Worm (Caenorhabditis elegans): ENCODE results near the gene str-233.
A peak's percentile ranks its signal among the peaks of the same experiment; 100 is the strongest.

The str-233 gene

ce11 chrV:16020042-16020441 is 10.6 kb upstream of the str-233 start, which contains the start of gene srx-44:
Gene srx-44 (plus strand): TSS chrV:16020342.
- TF ChIP-seq Y75B8A.6 (GFP tag; IDR thresholded peaks at IDR 0.05) (no peak), unc-62 (GFP tag; optimal IDR thresholded peaks at IDR 0.05 in 1 of 2) (no peak), unc-62 (tag; optimal IDR thresholded peaks at IDR 0.05) (no peak), aha-1 (tag) (peak; percentile 38), mxl-2 (GFP tag; conservative IDR thresholded peaks at IDR 0.05) (no peak), saeg-2 (GFP tag; IDR thresholded peaks at IDR 0.05) (no peak), pha-4 (GFP tag; IDR thresholded peaks at IDR 0.05) (no peak), pha-4 (tag; optimal IDR thresholded peaks at IDR 0.05) (no peak), madf-5 (GFP tag; IDR thresholded peaks at IDR 0.05) (no peak)

ce11 chrV:16017671-16018070 is 8.2 kb upstream of the str-233 start, which contains the start of gene srx-43:
Gene srx-43 (plus strand): TSS chrV:16017971.
- TF ChIP-seq unc-62 (GFP tag; optimal IDR thresholded peaks at IDR 0.05 in 1 of 2) (peak in 1 of 2 experiments; percentile 74), unc-62 (tag; optimal IDR thresholded peaks at IDR 0.05) (no peak), unc-39 (tag; optimal IDR thresholded peaks at IDR 0.05) (no peak)

- TF ChIP-seq aha-1 (tag) (peak; percentile 54), lir-3 (tag; optimal IDR thresholded peaks at IDR 0.05) (no peak)
These were observed 7.5 kb upstream of the str-233 start for ce11 chrV:16016977-16017376.

- no peak for TF ChIP-seq lin-38 (GFP tag; IDR thresholded peaks at IDR 0.05)
These were observed 6.2 kb upstream of the str-233 start, which contains the start of gene str-232 for ce11 chrV:16015652-16016051. Gene str-232 (minus strand): TSS chrV:16015752.

- TF ChIP-seq nhr-6 (tag; optimal IDR thresholded peaks at IDR 0.05) = no peak
- no peak for TF ChIP-seq nhr-28 (tag; optimal IDR thresholded peaks at IDR 0.05)
- TF ChIP-seq lin-38 (GFP tag; IDR thresholded peaks at IDR 0.05) = no peak
- no peak for TF ChIP-seq saeg-2 (GFP tag; IDR thresholded peaks at IDR 0.05)
- TF ChIP-seq nhr-41 (GFP tag; IDR thresholded peaks at IDR 0.05) = no peak
- TF ChIP-seq nhr-10 (tag; optimal IDR thresholded peaks at IDR 0.05) = no peak
- no peak for TF ChIP-seq ZK337.2 (GFP tag; IDR thresholded peaks at IDR 0.05)
- TF ChIP-seq ces-1 (GFP tag; optimal IDR thresholded peaks at IDR 0.05) = no peak
- no peak for TF ChIP-seq fos-1 (tag; optimal IDR thresholded peaks at IDR 0.05)
- no peak for TF ChIP-seq unc-62 (GFP tag; optimal IDR thresholded peaks at IDR 0.05 in 1 of 2)
- TF ChIP-seq unc-62 (tag; optimal IDR thresholded peaks at IDR 0.05) = no peak
These were observed 2.0 kb downstream of the str-233 start, which contains the start of gene str-231 for ce11 chrV:16007505-16007904. Gene str-231 (minus strand): TSS chrV:16007605.

- TF ChIP-seq snpc-1.2 (GFP tag; IDR thresholded peaks at IDR 0.05) = no peak
- TF ChIP-seq lin-15B (tag; optimal IDR thresholded peaks at IDR 0.05) = no peak
- TF ChIP-seq unc-62 (GFP tag; optimal IDR thresholded peaks at IDR 0.05 in 1 of 2) = no peak
- TF ChIP-seq unc-62 (tag; optimal IDR thresholded peaks at IDR 0.05) = no peak
- no peak for TF ChIP-seq zfp-3 (GFP tag; conservative IDR thresholded peaks at IDR 0.05)
- TF ChIP-seq ceh-28 (tag; optimal IDR thresholded peaks at IDR 0.05) = no peak
These were observed 7.2 kb downstream of the str-233 start, which contains the start of gene nhr-63 for ce11 chrV:16002288-16002687. Gene nhr-63 (plus strand): TSS chrV:16002588.

ce11 chrV:16000433-16000832 is 9.0 kb downstream of the str-233 start, which contains the start of gene nhr-50:
Gene nhr-50 (minus strand): TSS chrV:16000631.
- TF ChIP-seq attf-4 (tag; optimal IDR thresholded peaks at IDR 0.05) (no peak), nhr-6 (tag; optimal IDR thresholded peaks at IDR 0.05) (peak; percentile 93), nhr-42 (GFP tag; IDR thresholded peaks at IDR 0.05) (no peak), mdl-1 (tag; optimal IDR thresholded peaks at IDR 0.05) (peak; percentile 1 to 73), pqm-1 (tag; optimal IDR thresholded peaks at IDR 0.05) (peak; percentile 35), nhr-77 (tag; optimal IDR thresholded peaks at IDR 0.05) (peak; percentile 66), Y105C5A.15 (GFP tag; IDR thresholded peaks at IDR 0.05) (no peak), aha-1 (tag) (peak; percentile 39), sdz-12 (GFP tag; optimal IDR thresholded peaks at IDR 0.05) (no peak), arid-1 (GFP tag; conservative IDR thresholded peaks at IDR 0.05) (0 out of 2 replicates have a peak, but pooled peaks have one; percentile 8), unc-62 (GFP tag; optimal IDR thresholded peaks at IDR 0.05 in 1 of 2) (peak in 1 of 2 experiments; percentile 1), unc-62 (tag; optimal IDR thresholded peaks at IDR 0.05) (no peak), dmd-6 (GFP tag; IDR thresholded peaks at IDR 0.05) (peak; percentile 90), ceh-44 (GFP tag; IDR thresholded peaks at IDR 0.05) (no peak), madf-5 (GFP tag; IDR thresholded peaks at IDR 0.05) (no peak), nhr-28 (tag; optimal IDR thresholded peaks at IDR 0.05) (peak; percentile 67), ztf-7 (tag; optimal IDR thresholded peaks at IDR 0.05) (no peak), nhr-48 (tag; optimal IDR thresholded peaks at IDR 0.05) (peak; percentile 44), dpl-1 (GFP tag; optimal IDR thresholded peaks at IDR 0.05) (peak; percentile 31), snpc-1.2 (GFP tag; IDR thresholded peaks at IDR 0.05) (no peak), pha-4 (GFP tag; IDR thresholded peaks at IDR 0.05) (no peak), pha-4 (tag; optimal IDR thresholded peaks at IDR 0.05) (peak; percentile 86), dve-1 (tag; optimal IDR thresholded peaks at IDR 0.05; ENCODE audit: insufficient read depth) (peak; percentile 85), jun-1 (tag; optimal IDR thresholded peaks at IDR 0.05) (peak; percentile 18), nhr-102 (tag; optimal IDR thresholded peaks at IDR 0.05) (no peak)

All from whole organism, L4 larva.